Worm (Caenorhabditis elegans) whole organism, late embryonic: Measurements from ENCODE around the gene W09D10.5.
"Not testable (repeated sequence)": the region's sequence is repeated elsewhere in the genome, so short reads cannot be mapped to it uniquely, and the experiment has no call there.

Experiments
- C08G9.2 ChIP-seq: sonication (generic microtip); optimal IDR thresholded peaks from 2 replicates; lab custom pipeline; 2016; ENCODE audit warnings: mild to moderate bottlenecking, missing genetic modification characterization, moderate library complexity, missing compliant biosample characterization
- F13H6.1 ChIP-seq: sonication (generic microtip); optimal IDR thresholded peaks from 2 replicates; lab custom pipeline; 2016; ENCODE audit warnings: missing genetic modification characterization, missing compliant biosample characterization
- K02D7.2 ChIP-seq: sonication (generic microtip); optimal IDR thresholded peaks from 2 replicates; lab custom pipeline; 2017; ENCODE audit warnings: mild to moderate bottlenecking, missing genetic modification characterization, missing compliant biosample characterization
- K09A11.1 ChIP-seq: sonication (generic microtip); optimal IDR thresholded peaks from 2 replicates; lab custom pipeline; 2017; ENCODE audit warnings: antibody characterized with exemption, mild to moderate bottlenecking, missing genetic modification characterization, missing compliant biosample characterization; ENCODE audit not compliant: insufficient read depth
- ama-1 ChIP-seq: fragments of 150-350 bp; optimal IDR thresholded peaks from 2 replicates; lab custom pipeline; 2014
- ceh-18 ChIP-seq: sonication (generic microtip); optimal IDR thresholded peaks from 2 replicates; lab custom pipeline; 2016; ENCODE audit warnings: missing genetic modification characterization, missing compliant biosample characterization
- ceh-19 ChIP-seq: fragments of 200-800 bp; sonication (Bioruptor generic); optimal IDR thresholded peaks from 2 replicates; lab custom pipeline; 2018; ENCODE audit warnings: mild to moderate bottlenecking, missing genetic modification characterization, missing compliant biosample characterization
- ceh-24 ChIP-seq: sonication (generic microtip); optimal IDR thresholded peaks from 2 replicates; lab custom pipeline; 2016; ENCODE audit warnings: mild to moderate bottlenecking, missing genetic modification characterization, missing compliant biosample characterization
- ceh-31 ChIP-seq: sonication (generic microtip); optimal IDR thresholded peaks from 2 replicates; lab custom pipeline; 2016; ENCODE audit warnings: missing genetic modification characterization, missing compliant biosample characterization
- ceh-34 ChIP-seq: sonication (generic microtip); optimal IDR thresholded peaks from 2 replicates; lab custom pipeline; 2016; ENCODE audit warnings: mild to moderate bottlenecking, missing genetic modification characterization, missing compliant biosample characterization
- ceh-48 ChIP-seq: sonication (generic microtip); optimal IDR thresholded peaks from 2 replicates; lab custom pipeline; 2016; ENCODE audit warnings: missing genetic modification characterization, inconsistent platforms, missing compliant biosample characterization
- dmd-4 ChIP-seq: sonication (generic microtip); optimal IDR thresholded peaks from 2 replicates; lab custom pipeline; 2016; ENCODE audit warnings: borderline replicate concordance, missing genetic modification characterization, missing compliant biosample characterization
- dve-1 ChIP-seq: sonication (generic microtip); optimal IDR thresholded peaks from 2 replicates; lab custom pipeline; 2017; ENCODE audit warnings: antibody characterized with exemption, mild to moderate bottlenecking, missing genetic modification characterization, missing compliant biosample characterization
- elt-2 ChIP-seq: sonication (generic microtip); optimal IDR thresholded peaks from 2 replicates; lab custom pipeline; 2016; ENCODE audit warnings: missing genetic modification reagents, missing genetic modification characterization, missing compliant biosample characterization
- ets-4 ChIP-seq: sonication (generic microtip); optimal IDR thresholded peaks from 2 replicates; lab custom pipeline; 2016; ENCODE audit warnings: missing genetic modification characterization, missing compliant biosample characterization
- fkh-10 ChIP-seq: fragments of 150-350 bp; optimal IDR thresholded peaks from 2 replicates; lab custom pipeline; 2014; ENCODE audit warnings: missing biosample characterization, missing genetic modification reagents, missing genetic modification characterization
- hlh-30 ChIP-seq: sonication (generic microtip); optimal IDR thresholded peaks from 2 replicates; lab custom pipeline; 2017; ENCODE audit warnings: antibody characterized with exemption, missing genetic modification characterization, missing compliant biosample characterization; ENCODE audit not compliant: insufficient read depth
- lim-6 ChIP-seq: sonication (generic microtip); optimal IDR thresholded peaks from 2 replicates; lab custom pipeline; 2016; ENCODE audit warnings: missing genetic modification characterization, missing compliant biosample characterization
- nfya-1 ChIP-seq: sonication (generic microtip); optimal IDR thresholded peaks from 2 replicates; lab custom pipeline; 2017; ENCODE audit warnings: missing genetic modification characterization, mild to moderate bottlenecking, missing compliant biosample characterization, antibody characterized with exemption, moderate library complexity
- nhr-11 ChIP-seq: fragments of 150-350 bp; optimal IDR thresholded peaks from 2 replicates; lab custom pipeline; 2014; ENCODE audit warnings: missing biosample characterization, missing genetic modification characterization
- nhr-232 ChIP-seq: sonication (generic microtip); optimal IDR thresholded peaks from 2 replicates; lab custom pipeline; 2016; ENCODE audit warnings: missing genetic modification characterization, missing compliant biosample characterization
- npax-4 ChIP-seq: sonication (generic microtip); optimal IDR thresholded peaks from 2 replicates; lab custom pipeline; 2016; ENCODE audit warnings: missing genetic modification characterization, missing compliant biosample characterization
- odd-2 ChIP-seq: sonication (generic microtip); optimal IDR thresholded peaks from 2 replicates; lab custom pipeline; 2017; ENCODE audit warnings: antibody characterized with exemption, mild to moderate bottlenecking, missing genetic modification characterization, missing compliant biosample characterization
- pax-1 ChIP-seq: fragments of 150-350 bp; optimal IDR thresholded peaks from 2 replicates; lab custom pipeline; 2014; ENCODE audit warnings: missing biosample characterization, missing genetic modification characterization
- pha-2 ChIP-seq: sonication (generic microtip); optimal IDR thresholded peaks from 2 replicates; lab custom pipeline; 2017; ENCODE audit warnings: mild to moderate bottlenecking, missing genetic modification characterization, missing compliant biosample characterization
- pros-1 ChIP-seq: fragments of 150-350 bp; optimal IDR thresholded peaks from 2 replicates; lab custom pipeline; 2014; ENCODE audit warnings: missing biosample characterization, missing genetic modification reagents, missing genetic modification characterization
- rnt-1 ChIP-seq: sonication (generic microtip); optimal IDR thresholded peaks from 2 replicates; lab custom pipeline; 2016; ENCODE audit warnings: missing genetic modification characterization, missing compliant biosample characterization
- sdc-2 ChIP-seq: sonication (generic microtip); optimal IDR thresholded peaks from 2 replicates; lab custom pipeline; 2016; ENCODE audit warnings: missing genotype, missing genetic modification characterization, missing compliant biosample characterization
- sox-4 ChIP-seq: sonication (generic microtip); optimal IDR thresholded peaks from 2 replicates; lab custom pipeline; 2017; ENCODE audit warnings: mild to moderate bottlenecking, missing genetic modification characterization, inconsistent platforms, missing compliant biosample characterization
- tbx-2 ChIP-seq: sonication (generic microtip); optimal IDR thresholded peaks from 2 replicates; lab custom pipeline; 2016; ENCODE audit warnings: missing genetic modification characterization, missing compliant biosample characterization
- unc-3 ChIP-seq, 2 experiments: fragments of 200-800 bp in 1 of 2; sonication (Bioruptor generic) in 1 of 2; sonication (generic microtip) in 1 of 2; conservative IDR thresholded peaks in 1 of 2; optimal IDR thresholded peaks in 1 of 2; 2 replicates each; pipeline versions ENCODE4 v1.3.6 to Lab custom; 2016 to 2022; ENCODE audit warnings: missing compliant biosample characterization in 2 of 2, missing genetic modification characterization in 2 of 2, missing genetic modification reagents in 1 of 2
- unc-42 ChIP-seq: sonication (generic microtip); optimal IDR thresholded peaks from 2 replicates; lab custom pipeline; 2016; ENCODE audit warnings: missing genotype, missing genetic modification characterization, missing compliant biosample characterization
- unc-55 ChIP-seq: sonication (generic microtip); optimal IDR thresholded peaks from 2 replicates; lab custom pipeline; 2017; ENCODE audit warnings: missing biosample characterization, missing genetic modification reagents, missing genetic modification characterization
- ztf-16 ChIP-seq: sonication (generic microtip); optimal IDR thresholded peaks from 2 replicates; lab custom pipeline; 2017; ENCODE audit warnings: missing genetic modification characterization, missing compliant biosample characterization

Gene W09D10.5

DNA sequence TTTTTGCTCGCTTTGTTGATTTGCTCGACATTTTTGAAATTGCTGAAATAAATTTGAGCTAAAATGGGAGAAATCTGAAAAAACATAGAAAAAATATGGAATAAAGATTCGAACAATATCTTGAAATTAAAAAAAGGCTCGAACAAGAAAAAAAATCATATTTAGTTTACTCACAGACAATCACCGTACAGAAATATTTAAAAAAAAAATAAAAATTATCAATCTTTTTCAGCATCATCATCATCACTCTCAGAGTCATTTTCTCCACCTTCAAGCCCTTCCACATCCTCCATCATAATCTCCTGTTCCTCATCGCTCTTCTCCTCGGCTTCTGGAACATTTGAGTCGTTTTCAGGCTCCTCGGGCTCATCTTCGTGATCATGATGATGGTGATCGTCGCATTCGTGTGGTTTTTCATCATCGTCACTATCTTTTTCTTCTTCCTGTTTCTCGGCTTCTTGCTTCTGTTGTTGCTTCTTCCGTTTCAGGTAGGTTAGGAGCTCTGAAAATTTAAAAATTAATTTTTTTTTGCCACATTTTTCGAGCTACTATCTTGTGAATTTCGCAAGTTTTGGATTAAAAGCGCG is 44.2 kb upstream of the W09D10.5 start, which contains the start of gene hpl-2:
Gene hpl-2 (minus strand): TSS at position 51 of the 587 bp plus-strand sequence.
- TF ChIP-seq hlh-30 (no peak), tbx-2 (tag; lab: Kevin White, UChicago) (no peak), ets-4 (no peak), pha-2 (tag; lab: Kevin White, UChicago) (no peak), dmd-4 (tag; lab: Kevin White, UChicago) (no peak), nfya-1 (no peak), rnt-1 (tag; lab: Kevin White, UChicago) (no peak), F13H6.1 (no peak), pax-1 (tag; lab: Kevin White, UChicago) (no peak), K02D7.2 (tag; lab: Kevin White, UChicago) (no peak), ama-1 (lab: Kevin White, UChicago) (no peak), lim-6 (no peak), K09A11.1 (tag; lab: Kevin White, UChicago) (no peak)
- TF ChIP-seq, all 69 proteins: peak for 0

DNA sequence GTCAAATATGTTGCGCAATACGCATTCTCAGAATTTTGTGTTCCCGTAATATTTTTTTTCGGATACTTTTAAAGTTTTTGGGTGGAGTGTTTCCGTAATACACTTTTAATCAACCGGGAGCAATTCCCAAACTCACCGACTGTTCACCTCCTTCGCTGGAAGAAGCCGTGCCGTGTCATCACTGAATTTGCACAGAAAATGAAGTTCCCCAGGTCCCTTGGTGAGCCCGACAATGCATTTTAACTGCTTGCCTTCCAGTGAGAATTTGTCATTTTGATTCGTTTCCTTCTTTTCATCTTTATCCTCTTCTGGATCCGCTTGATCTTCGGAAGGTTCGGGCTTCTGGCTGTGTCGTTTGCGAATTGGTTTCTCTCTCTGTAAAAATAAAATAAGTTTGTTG is 43.0 kb upstream of the W09D10.5 start:
- TF ChIP-seq dmd-4 (tag; lab: Kevin White, UChicago) (no peak), pros-1 (no peak), ceh-48 (no peak), odd-2 (tag; lab: Kevin White, UChicago) (no peak), ceh-18 (no peak), ceh-34 (tag; lab: Kevin White, UChicago) (no peak), tbx-2 (tag; lab: Kevin White, UChicago) (no peak), nhr-232 (tag; lab: Kevin White, UChicago) (no peak)

DNA sequence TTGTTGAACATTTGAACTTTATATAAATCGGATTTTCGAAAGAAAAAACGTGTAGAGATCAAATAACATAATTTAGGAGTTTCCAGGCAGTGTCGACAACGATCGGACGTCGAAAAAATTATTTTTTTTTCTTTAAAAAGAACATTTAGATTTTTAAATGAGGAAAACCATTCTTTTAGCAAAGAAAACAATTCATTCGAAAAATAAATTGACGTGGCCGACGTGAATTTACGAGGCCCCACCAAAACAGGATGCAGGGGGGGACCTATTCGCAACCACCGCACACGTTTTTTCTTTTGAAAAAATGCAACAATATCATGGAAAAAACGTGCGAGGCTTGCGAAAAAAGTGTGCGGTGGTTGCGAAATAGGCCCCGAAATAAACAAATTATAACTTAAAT is 38.7 kb upstream of the W09D10.5 start, which contains the start of gene enu-3.6:
Gene enu-3.6 (plus strand): TSS at position 392 of the 400 bp plus-strand sequence.
- not testable (repeated sequence) for TF ChIP-seq dmd-4 (tag; lab: Kevin White, UChicago); unc-3 (GFP tag; conservative IDR thresholded peaks at IDR 0.05; lab: Robert Waterston, UW); unc-3 (tag; optimal IDR thresholded peaks at IDR 0.05; lab: Kevin White, UChicago); ceh-31 (tag; lab: Kevin White, UChicago)

DNA sequence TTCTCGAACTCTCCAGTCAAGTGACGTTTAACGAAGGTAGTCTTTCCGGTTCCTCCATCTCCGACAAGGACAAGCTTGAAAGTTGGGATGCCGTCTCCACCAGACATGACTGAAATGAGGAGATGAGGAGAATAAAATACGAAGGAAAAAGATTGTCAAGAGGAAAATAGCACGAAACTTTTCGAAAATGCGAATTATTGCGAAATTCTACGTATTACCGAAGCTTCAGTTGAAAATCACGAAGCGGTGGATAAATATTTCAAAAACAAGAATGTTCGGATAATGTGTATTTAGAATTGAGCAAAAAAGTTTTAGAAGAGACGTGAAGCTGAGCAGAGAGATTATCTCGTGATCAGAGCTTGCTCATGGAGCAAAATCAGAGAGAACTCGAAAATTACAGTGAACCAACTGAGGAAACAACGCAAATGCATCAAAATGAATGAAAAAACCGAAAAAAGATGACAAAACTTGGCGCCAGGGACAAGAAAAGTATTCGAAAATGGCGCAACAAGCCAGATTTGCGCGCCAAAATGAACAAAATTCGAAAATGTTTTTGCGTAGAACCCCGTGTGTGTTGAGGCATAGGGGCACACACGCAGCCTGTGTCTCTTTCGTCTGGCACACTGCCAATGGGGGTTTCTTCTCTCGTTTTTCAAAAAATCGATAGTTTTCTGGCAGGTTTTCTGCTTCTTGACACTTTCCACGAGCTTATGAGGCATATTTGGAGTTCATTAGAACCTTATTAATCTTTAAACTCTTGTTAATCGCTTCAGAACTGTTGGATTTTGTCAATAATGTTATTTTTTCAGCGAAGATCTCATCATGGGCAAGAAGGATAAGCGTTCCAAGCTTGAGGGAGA is 36.5 kb upstream of the W09D10.5 start, which contains the start of the genes ran-1 and dkc-1:
Gene ran-1 (minus strand): TSS at position 109 of the 860 bp plus-strand sequence.
Gene dkc-1 (plus strand): TSS at position 810 of the 860 bp plus-strand sequence.
- TF ChIP-seq ceh-19 (no peak), elt-2 (peak; percentile 18), ceh-34 (tag; lab: Kevin White, UChicago) (peak; percentile 8), ceh-48 (peak; percentile 75), unc-42 (tag; lab: Kevin White, UChicago) (peak; percentile 27), tbx-2 (tag; lab: Kevin White, UChicago) (peak; percentile 9), nfya-1 (peak; percentile 92), C08G9.2 (no peak), dve-1 (tag; lab: Kevin White, UChicago) (peak; percentile 49), unc-55 (peak; percentile 78), nhr-11 (no peak), ceh-18 (peak; percentile 54), ceh-31 (tag; lab: Kevin White, UChicago) (peak; percentile 49), rnt-1 (tag; lab: Kevin White, UChicago) (peak; percentile 2), hlh-30 (peak; percentile 49)

DNA sequence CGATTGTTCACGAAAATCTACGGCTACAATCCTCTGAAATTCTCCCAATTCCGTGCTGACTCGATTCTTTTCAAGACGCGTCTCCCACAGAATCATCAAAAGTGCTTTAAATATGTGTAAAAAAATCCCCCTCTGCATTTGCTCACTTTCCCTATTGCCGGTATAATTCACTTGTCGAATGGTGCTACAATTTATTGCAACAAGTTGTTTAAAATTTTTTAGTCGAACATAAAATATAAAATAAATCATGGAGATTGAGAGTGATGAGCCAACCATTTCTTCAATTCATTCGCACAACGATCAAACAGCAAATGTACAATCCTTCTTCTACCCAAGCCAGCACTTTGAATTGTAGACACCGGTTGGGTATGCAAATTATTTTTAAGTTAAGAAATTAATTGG is 35.1 kb upstream of the W09D10.5 start:
- TF ChIP-seq sdc-2 (tag; lab: Kevin White, UChicago) (no peak), odd-2 (tag; lab: Kevin White, UChicago) (no peak), ztf-16 (tag; lab: Kevin White, UChicago) (no peak), sox-4 (tag; lab: Kevin White, UChicago) (no peak), fkh-10 (no peak), npax-4 (tag; lab: Kevin White, UChicago) (no peak), ceh-24 (tag; lab: Kevin White, UChicago) (no peak), pha-2 (tag; lab: Kevin White, UChicago) (no peak), elt-2 (no peak)
